Fruit fly (Drosophila melanogaster): ENCODE measurements around the gene CG15764.

DNA sequence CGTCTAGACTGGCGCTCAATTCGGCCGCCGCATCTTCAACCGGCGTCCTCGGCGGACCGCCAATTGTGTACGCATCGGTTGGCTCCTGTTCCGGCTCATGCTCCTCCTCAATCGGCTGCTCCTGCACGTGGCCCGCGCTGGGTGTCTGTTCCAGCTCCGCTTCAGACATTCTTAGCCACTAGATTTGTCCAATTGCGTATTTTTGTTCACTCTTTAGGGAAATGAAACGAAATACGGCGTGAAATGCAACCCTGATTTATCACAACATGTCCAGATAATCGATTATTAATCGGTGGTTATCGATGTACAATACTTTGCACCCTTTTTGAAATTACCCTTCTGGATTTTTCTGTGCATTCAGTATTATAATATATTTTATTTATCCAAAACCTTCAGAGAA lies 7.7 kb downstream of the CG15764 start, which contains the start of gene mof:
- TF ChIP-seq CG8478 (optimal IDR thresholded peaks at IDR 0.05) (no peak), CTCF (optimal IDR thresholded peaks at IDR 0.05) (no peak)
